Fruit fly (Drosophila melanogaster): Measurements from ENCODE around the gene CG11597.
A peak's percentile ranks its signal among the peaks of the same experiment; 100 is the strongest.

DNA sequence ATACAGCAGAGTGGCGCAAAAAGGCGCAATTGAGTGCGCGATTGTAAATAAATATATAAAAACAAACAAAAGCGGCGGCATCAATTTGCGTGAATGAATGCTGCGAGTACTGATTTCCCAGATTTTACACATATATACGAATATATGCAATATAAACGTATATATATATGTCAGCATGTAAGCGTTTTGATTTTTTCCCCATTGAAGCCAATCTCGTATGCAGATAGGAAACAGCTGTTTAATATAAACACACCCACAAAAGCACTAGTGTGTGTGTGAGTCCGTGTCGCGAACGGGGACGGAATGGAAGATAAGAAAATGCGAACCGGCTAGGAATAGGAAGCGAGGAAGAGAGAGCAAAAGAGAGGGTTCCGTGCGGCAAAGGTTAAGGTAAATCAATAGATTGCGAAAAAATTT lies 33.1 kb downstream of the CG11597 start:
- TF ChIP-seq Hr96 (GFP tag; optimal IDR thresholded peaks at IDR 0.05) (no peak), CG7101 (tag; optimal IDR thresholded peaks at IDR 0.05) (no peak), CG33017 (tag; optimal IDR thresholded peaks at IDR 0.05) (no peak), kay (GFP tag; ENCODE audit: borderline replicate concordance) (peak; percentile 90), bab1 (GFP tag; optimal IDR thresholded peaks at IDR 0.05) (no peak), CG1620 (GFP tag; optimal IDR thresholded peaks at IDR 0.05) (no peak), Clk (GFP tag; optimal IDR thresholded peaks at IDR 0.05) (no peak)
